Worm (Caenorhabditis elegans) whole organism, mixed stage, embryonic: ENCODE data around the gene ZC21.8.
A peak's percentile ranks its signal among the peaks of the same experiment; 100 is the strongest.

ENCODE experiments used
- hlh-1 ChIP-seq: fragments of 150-350 bp; optimal IDR thresholded peaks from 2 replicates; lab custom pipeline; 2014; ENCODE audit warnings: missing biosample characterization, missing genetic modification reagents, missing genetic modification characterization
- lin-13 ChIP-seq: fragments of 150-350 bp; optimal IDR thresholded peaks from 2 replicates; lab custom pipeline; 2014; ENCODE audit warnings: missing biosample characterization, missing genetic modification characterization
- lsy-2 ChIP-seq: fragments of 150-350 bp; optimal IDR thresholded peaks from 2 replicates; lab custom pipeline; 2014; ENCODE audit warnings: missing biosample characterization, missing genetic modification characterization
- pha-4 ChIP-seq: fragments of 150-350 bp; optimal IDR thresholded peaks from 2 replicates; lab custom pipeline; 2018; ENCODE audit warnings: missing biosample characterization, missing genetic modification reagents, missing genetic modification characterization
- snpc-4 ChIP-seq: fragments of 150-350 bp; optimal IDR thresholded peaks from 2 replicates; lab custom pipeline; 2014; ENCODE audit warnings: missing biosample characterization, missing genetic modification characterization
- ztf-11 ChIP-seq: fragments of 150-350 bp; optimal IDR thresholded peaks from 2 replicates; lab custom pipeline; 2014; ENCODE audit warnings: missing biosample characterization, missing genetic modification characterization

- TF ChIP-seq snpc-4 = no peak
- TF ChIP-seq pha-4 (tag; lab: Kevin White, UChicago) = no peak
- no peak for TF ChIP-seq lin-13
- TF ChIP-seq ztf-11 (tag; lab: Kevin White, UChicago) = no peak
- no peak for TF ChIP-seq lsy-2 (tag; lab: Kevin White, UChicago)
- TF ChIP-seq hlh-1 (tag; lab: Kevin White, UChicago) = peak; percentile 85
Observed at ce11 chrIII:8480355-8480754, 39.4 kb downstream of the ZC21.8 start, which contains the start of gene F42H10.6.
